Worm (Caenorhabditis elegans) whole organism, late embryonic: ENCODE measurements around the gene hlh-15.

Source experiments
- madf-2 ChIP-seq: sonication (generic microtip); optimal IDR thresholded peaks from 2 replicates; lab custom pipeline; 2017; ENCODE audit warnings: missing genetic modification characterization, missing compliant biosample characterization
- nhr-11 ChIP-seq: fragments of 150-350 bp; optimal IDR thresholded peaks from 2 replicates; lab custom pipeline; 2014; ENCODE audit warnings: missing biosample characterization, missing genetic modification characterization

DNA sequence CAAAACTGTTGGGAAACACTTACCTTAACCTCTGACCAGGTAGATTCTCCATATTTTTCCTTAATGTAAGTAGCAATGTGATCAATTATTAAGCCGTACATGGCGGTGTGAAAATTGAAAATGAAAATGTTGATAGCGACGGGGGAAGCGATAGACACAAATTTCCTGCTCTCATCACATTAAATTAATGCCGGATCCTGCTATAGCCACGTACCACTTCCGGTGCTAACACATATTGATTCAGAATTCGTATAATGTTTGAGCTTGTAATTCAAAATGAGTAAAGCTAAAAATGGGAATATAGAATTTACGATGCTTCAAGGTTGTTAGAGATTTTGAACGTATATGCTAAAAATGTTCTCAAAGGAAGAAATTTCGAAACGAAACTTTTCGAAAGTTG is 14.2 kb upstream of the hlh-15 start, which contains the start of gene gcy-31:
- no peak for TF ChIP-seq madf-2 (tag; lab: Kevin White, UChicago)
- no peak for TF ChIP-seq nhr-11 (tag; lab: Kevin White, UChicago)
